Fruit fly (Drosophila melanogaster) whole organism, prepupa: ENCODE data around the gene CG13667.

ENCODE experiments used
- Blimp-1 ChIP-seq: fragments of 200-800 bp; sonication (Bioruptor generic); optimal IDR thresholded peaks from 3 replicates; lab custom pipeline; 2017; ENCODE audit warnings: missing biosample characterization, missing genetic modification characterization, mild to moderate bottlenecking, moderate library complexity, missing genetic modification reagents
- CG10631 ChIP-seq: fragments of 200-800 bp; sonication (Bioruptor generic); optimal IDR thresholded peaks from 2 replicates; lab custom pipeline; 2016; ENCODE audit warnings: missing biosample characterization, missing genetic modification characterization
- CG10669 ChIP-seq: fragments of 200-800 bp; sonication (Bioruptor generic); optimal IDR thresholded peaks from 3 replicates; lab custom pipeline; 2018; ENCODE audit warnings: missing biosample characterization, mild to moderate bottlenecking, missing genetic modification characterization, moderate library complexity
- CG11294 ChIP-seq: fragments of 200-800 bp; sonication (Bioruptor generic); IDR thresholded peaks from 2 replicates; pipeline ENCODE4 v1.3.6; 2022; ENCODE audit warnings: missing biosample characterization, missing genetic modification characterization
- CG11762 ChIP-seq: fragments of 200-800 bp; sonication (Bioruptor generic); optimal IDR thresholded peaks from 3 replicates; lab custom pipeline; 2016; ENCODE audit warnings: missing biosample characterization, missing genetic modification characterization; ENCODE audit not compliant: insufficient read depth
- CG15336 ChIP-seq: fragments of 200-800 bp; sonication (Bioruptor generic); IDR thresholded peaks from 2 replicates; pipeline ENCODE4 v1.3.6; 2022; ENCODE audit warnings: missing biosample characterization, missing genetic modification characterization
- CG1621 ChIP-seq: fragments of 200-800 bp; sonication (Bioruptor generic); optimal IDR thresholded peaks from 3 replicates; lab custom pipeline; 2018; ENCODE audit warnings: missing biosample characterization, mild to moderate bottlenecking, missing genetic modification characterization
- CG16779 ChIP-seq: fragments of 200-800 bp; sonication (Bioruptor generic); optimal IDR thresholded peaks from 3 replicates; lab custom pipeline; 2017; ENCODE audit warnings: missing biosample characterization, mild to moderate bottlenecking, missing genetic modification characterization
- CG3032 ChIP-seq: fragments of 200-800 bp; optimal IDR thresholded peaks from 2 replicates; lab custom pipeline; 2019; ENCODE audit warnings: missing biosample characterization, mild to moderate bottlenecking, missing genetic modification characterization, moderate library complexity
- CG31627 ChIP-seq: fragments of 200-800 bp; sonication (Bioruptor generic); optimal IDR thresholded peaks from 3 replicates; lab custom pipeline; 2016; ENCODE audit warnings: missing biosample characterization, missing genetic modification characterization
- CG32006 ChIP-seq: fragments of 200-800 bp; sonication (Bioruptor generic); optimal IDR thresholded peaks from 3 replicates; lab custom pipeline; 2017; ENCODE audit warnings: missing biosample characterization, mild to moderate bottlenecking, missing genetic modification characterization
- CG34406 ChIP-seq: fragments of 200-800 bp; sonication (Bioruptor generic); optimal IDR thresholded peaks from 3 replicates; lab custom pipeline; 2016; ENCODE audit warnings: missing biosample characterization, missing genetic modification characterization
- CG4318 ChIP-seq: fragments of 200-800 bp; sonication (Bioruptor generic); optimal IDR thresholded peaks from 3 replicates; lab custom pipeline; 2017; ENCODE audit warnings: missing biosample characterization, mild to moderate bottlenecking, missing genetic modification characterization
- CG6163 ChIP-seq: fragments of 200-800 bp; sonication (Bioruptor generic); IDR thresholded peaks from 3 replicates; pipeline ENCODE4 v1.3.6; 2022; ENCODE audit warnings: missing biosample characterization, missing genetic modification characterization
- CG6276 ChIP-seq: fragments of 200-800 bp; sonication (Bioruptor generic); optimal IDR thresholded peaks from 2 replicates; lab custom pipeline; 2017; ENCODE audit warnings: missing biosample characterization, mild to moderate bottlenecking, missing genetic modification characterization
- CG6792 ChIP-seq: fragments of 200-800 bp; sonication (Bioruptor generic); optimal IDR thresholded peaks from 3 replicates; lab custom pipeline; 2016; ENCODE audit warnings: missing biosample characterization, missing genetic modification characterization
- CG6808 ChIP-seq: fragments of 200-800 bp; sonication (Bioruptor generic); optimal IDR thresholded peaks from 3 replicates; lab custom pipeline; 2017; ENCODE audit warnings: missing biosample characterization, missing genetic modification characterization, mild to moderate bottlenecking, moderate library complexity, missing genetic modification reagents
- CG6854 ChIP-seq: fragments of 200-800 bp; sonication (Bioruptor generic); optimal IDR thresholded peaks from 2 replicates; lab custom pipeline; 2017; ENCODE audit warnings: missing biosample characterization, mild to moderate bottlenecking, missing genetic modification characterization
- CG7368 ChIP-seq: fragments of 200-800 bp; sonication (Bioruptor generic); optimal IDR thresholded peaks from 3 replicates; lab custom pipeline; 2016; ENCODE audit warnings: missing biosample characterization, missing genetic modification characterization
- CG8319 ChIP-seq: fragments of 200-800 bp; sonication (Bioruptor generic); optimal IDR thresholded peaks from 3 replicates; lab custom pipeline; 2016; ENCODE audit warnings: missing biosample characterization, missing genetic modification characterization
- CG8632 ChIP-seq: fragments of 200-800 bp; sonication (Bioruptor generic); optimal IDR thresholded peaks from 3 replicates; lab custom pipeline; 2016; ENCODE audit warnings: missing biosample characterization, missing genetic modification characterization
- Eip75B ChIP-seq: fragments of 200-800 bp; sonication (Bioruptor generic); optimal IDR thresholded peaks from 3 replicates; lab custom pipeline; 2016; ENCODE audit warnings: missing biosample characterization, missing genetic modification characterization
- Eip78C ChIP-seq: fragments of 200-800 bp; sonication (Bioruptor generic); peaks from one replicate; lab custom pipeline; 2016; ENCODE audit warnings: missing biosample characterization, missing genetic modification characterization
- Eip93F ChIP-seq: fragments of 200-800 bp; sonication (Bioruptor generic); optimal IDR thresholded peaks from 2 replicates; lab custom pipeline; 2016; ENCODE audit warnings: missing biosample characterization, mild to moderate bottlenecking, missing genetic modification characterization
- Ets21C ChIP-seq: fragments of 200-800 bp; sonication (Bioruptor generic); optimal IDR thresholded peaks from 3 replicates; lab custom pipeline; 2016; ENCODE audit warnings: missing biosample characterization, missing genetic modification characterization
- Ets96B ChIP-seq: fragments of 200-800 bp; optimal IDR thresholded peaks from 2 replicates; lab custom pipeline; 2019; ENCODE audit warnings: missing biosample characterization, mild to moderate bottlenecking, missing genetic modification characterization, moderate library complexity
- Gug ChIP-seq: fragments of 200-800 bp; sonication (Bioruptor generic); IDR thresholded peaks from 2 replicates; pipeline ENCODE4 v1.3.6; 2022; ENCODE audit warnings: missing biosample characterization, missing genetic modification characterization
- Hr38 ChIP-seq: sonication (Bioruptor generic); optimal IDR thresholded peaks from 2 replicates; lab custom pipeline; 2016; ENCODE audit warnings: missing biosample characterization, missing genetic modification characterization
- Hr39 ChIP-seq: fragments of 200-800 bp; sonication (Bioruptor generic); optimal IDR thresholded peaks from 2 replicates; lab custom pipeline; 2016; ENCODE audit warnings: missing biosample characterization, missing genetic modification characterization
- Hr4 ChIP-seq: fragments of 200-800 bp; sonication (Bioruptor generic); optimal IDR thresholded peaks from 3 replicates; lab custom pipeline; 2016; ENCODE audit warnings: missing biosample characterization, missing genetic modification characterization
- Met ChIP-seq: fragments of 200-800 bp; sonication (Bioruptor generic); optimal IDR thresholded peaks from 3 replicates; lab custom pipeline; 2016; ENCODE audit warnings: missing biosample characterization, missing genetic modification characterization
- OdsH ChIP-seq: fragments of 200-800 bp; sonication (Bioruptor generic); optimal IDR thresholded peaks from 3 replicates; lab custom pipeline; 2016; ENCODE audit warnings: missing biosample characterization, missing genetic modification characterization
- Smox ChIP-seq: fragments of 200-800 bp; sonication (Bioruptor generic); optimal IDR thresholded peaks from 3 replicates; lab custom pipeline; 2016; ENCODE audit warnings: missing biosample characterization, missing genetic modification characterization
- Sox102F ChIP-seq: fragments of 200-800 bp; sonication (Bioruptor generic); optimal IDR thresholded peaks from 2 replicates; lab custom pipeline; 2016; ENCODE audit warnings: missing biosample characterization, mild to moderate bottlenecking, missing genetic modification characterization
- Sox14 ChIP-seq: fragments of 200-800 bp; sonication (Bioruptor generic); optimal IDR thresholded peaks from 3 replicates; lab custom pipeline; 2016; ENCODE audit warnings: missing biosample characterization, missing genetic modification characterization
- Sox15 ChIP-seq: fragments of 200-800 bp; sonication (Bioruptor generic); optimal IDR thresholded peaks from 3 replicates; lab custom pipeline; 2016; ENCODE audit warnings: missing biosample characterization, missing genetic modification characterization
- acj6 ChIP-seq: fragments of 200-800 bp; sonication (Bioruptor generic); optimal IDR thresholded peaks from 3 replicates; lab custom pipeline; 2016; ENCODE audit warnings: missing biosample characterization, missing genetic modification characterization
- cyc ChIP-seq: fragments of 200-800 bp; sonication (Bioruptor generic); optimal IDR thresholded peaks from 3 replicates; lab custom pipeline; 2016; ENCODE audit warnings: missing biosample characterization, missing genetic modification characterization
- dac ChIP-seq: fragments of 200-800 bp; sonication (Bioruptor generic); optimal IDR thresholded peaks from 2 replicates; lab custom pipeline; 2017; ENCODE audit warnings: missing biosample characterization, mild to moderate bottlenecking, missing genetic modification characterization
- dsx ChIP-seq: fragments of 200-800 bp; optimal IDR thresholded peaks from 3 replicates; lab custom pipeline; 2019; ENCODE audit warnings: missing biosample characterization, mild to moderate bottlenecking, missing genetic modification characterization, moderate library complexity; ENCODE audit not compliant: poor library complexity, severe bottlenecking
- eg ChIP-seq: fragments of 200-800 bp; sonication (Bioruptor generic); IDR thresholded peaks from 3 replicates; pipeline ENCODE4 v1.3.6; 2022; ENCODE audit warnings: missing biosample characterization, missing genetic modification characterization
- esn ChIP-seq: fragments of 200-800 bp; sonication (Bioruptor generic); optimal IDR thresholded peaks from 2 replicates; lab custom pipeline; 2016; ENCODE audit warnings: missing biosample characterization, mild to moderate bottlenecking, missing genetic modification characterization, moderate library complexity
- fd59A ChIP-seq: fragments of 200-800 bp; sonication (Bioruptor generic); optimal IDR thresholded peaks from 2 replicates; lab custom pipeline; 2017; ENCODE audit warnings: missing biosample characterization, mild to moderate bottlenecking, missing genetic modification characterization, missing genetic modification reagents
- fd85E ChIP-seq: fragments of 200-800 bp; sonication (Bioruptor generic); optimal IDR thresholded peaks from 3 replicates; lab custom pipeline; 2016; ENCODE audit warnings: missing biosample characterization, missing genetic modification characterization
- fkh ChIP-seq: fragments of 200-800 bp; sonication (Bioruptor generic); optimal IDR thresholded peaks from 3 replicates; lab custom pipeline; 2017; ENCODE audit warnings: missing biosample characterization, mild to moderate bottlenecking, missing genetic modification characterization, moderate library complexity
- lz ChIP-seq: fragments of 200-800 bp; sonication (Bioruptor generic); optimal IDR thresholded peaks from 3 replicates; lab custom pipeline; 2016; ENCODE audit warnings: missing biosample characterization, missing genetic modification characterization
- net ChIP-seq: fragments of 200-800 bp; sonication (Bioruptor generic); optimal IDR thresholded peaks from 3 replicates; lab custom pipeline; 2016; ENCODE audit warnings: missing biosample characterization, missing genetic modification characterization
- pdm3 ChIP-seq: fragments of 200-800 bp; sonication (Bioruptor generic); optimal IDR thresholded peaks from 3 replicates; lab custom pipeline; 2016; ENCODE audit warnings: missing biosample characterization, missing genetic modification characterization
- salr ChIP-seq, 2 experiments: fragments of 200-800 bp; sonication (Bioruptor generic); optimal IDR thresholded peaks; 3 replicates each; lab custom pipeline; 2016 to 2018; ENCODE audit warnings: missing biosample characterization in 2 of 2, missing genetic modification characterization in 2 of 2, mild to moderate bottlenecking in 1 of 2
- ss ChIP-seq, 2 experiments: fragments of 200-800 bp; sonication (Bioruptor generic); optimal IDR thresholded peaks; 2 replicates in 1 of 2; 3 replicates in 1 of 2; lab custom pipeline; 2017 to 2018; ENCODE audit warnings: mild to moderate bottlenecking in 2 of 2, missing biosample characterization in 2 of 2, missing genetic modification characterization in 2 of 2, moderate library complexity in 1 of 2
- svp ChIP-seq: fragments of 200-800 bp; sonication (Bioruptor generic); peaks from one replicate; lab custom pipeline; 2016; ENCODE audit warnings: missing biosample characterization, missing genetic modification characterization
- vri ChIP-seq: fragments of 200-800 bp; sonication (Bioruptor generic); optimal IDR thresholded peaks from 3 replicates; lab custom pipeline; 2016; ENCODE audit warnings: missing biosample characterization, mild to moderate bottlenecking, missing genetic modification characterization

Gene CG13667

DNA sequence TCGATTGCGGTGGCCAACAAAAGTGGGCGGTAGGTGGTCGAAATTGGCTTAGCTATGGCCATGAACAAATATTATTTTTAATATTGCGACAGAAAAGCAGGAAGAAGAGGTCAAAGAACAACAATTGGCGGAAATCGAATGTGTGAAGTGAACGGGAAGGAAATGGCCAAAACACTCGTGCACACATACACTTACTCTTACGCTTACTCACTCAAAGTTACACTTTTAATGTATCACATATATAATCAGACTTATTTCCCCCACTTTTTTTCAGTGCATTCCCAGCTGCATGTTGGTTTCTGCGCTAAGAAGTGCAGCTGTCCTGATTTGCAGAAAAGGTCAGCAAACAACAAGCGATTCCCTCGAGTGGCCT, 43.2 kb downstream of the CG13667 start:
- TF ChIP-seq CG16779 (no peak), CG6276 (GFP tag; lab: Kevin White, UChicago) (peak; percentile 70), Hr38 (GFP tag; lab: Kevin White, UChicago) (no peak), Smox (GFP tag; lab: Kevin White, UChicago) (peak; percentile 53), CG6854 (GFP tag; lab: Kevin White, UChicago) (no peak), CG6808 (GFP tag; lab: Kevin White, UChicago) (peak; percentile 50), net (GFP tag; lab: Kevin White, UChicago) (peak; percentile 40), eg (GFP tag; lab: Robert Waterston, UW) (peak; percentile 63; the same call in 2 of the 3 replicates), CG8632 (GFP tag; lab: Kevin White, UChicago) (peak; percentile 32), Ets21C (GFP tag; lab: Kevin White, UChicago) (no peak), pdm3 (GFP tag; lab: Kevin White, UChicago) (peak; percentile 51), CG11762 (GFP tag; lab: Kevin White, UChicago) (peak; percentile 48), CG6163 (peak; percentile 52; the same call in 1 of the 3 replicates), CG34406 (GFP tag; lab: Kevin White, UChicago) (peak; percentile 23), Hr39 (GFP tag; lab: Kevin White, UChicago) (peak; percentile 11), CG4318 (GFP tag; lab: Kevin White, UChicago) (no peak), Sox102F (peak; percentile 6), CG11294 (GFP tag; lab: Robert Waterston, UW) (no peak), Sox15 (GFP tag; lab: Kevin White, UChicago) (no peak), fd59A (GFP tag; lab: Kevin White, UChicago) (no peak), Eip93F (GFP tag; lab: Kevin White, UChicago) (no peak), CG8319 (GFP tag; lab: Kevin White, UChicago) (peak; percentile 1), Eip75B (GFP tag; lab: Kevin White, UChicago) (peak; percentile 59), CG6792 (peak; percentile 46), CG10669 (GFP tag; lab: Kevin White, UChicago) (peak; percentile 22), CG1621 (tag; lab: Kevin White, UChicago) (no peak), Hr4 (GFP tag; lab: Kevin White, UChicago) (peak; percentile 70), OdsH (peak; percentile 24), svp (GFP tag; lab: Kevin White, UChicago) (peak; percentile 86), CG32006 (GFP tag; lab: Kevin White, UChicago) (peak; percentile 66), esn (peak; percentile 68), dsx (peak; percentile 39), Blimp-1 (GFP tag; lab: Kevin White, UChicago) (no peak), CG31627 (GFP tag; lab: Kevin White, UChicago) (peak; percentile 42), Sox14 (GFP tag; lab: Kevin White, UChicago) (peak; percentile 24), fkh (GFP tag; lab: Kevin White, UChicago) (no peak), ss (GFP tag; optimal IDR thresholded peaks at IDR 0.05; lab: Kevin White, UChicago) (peak; percentile 11 to 42), Met (GFP tag; lab: Kevin White, UChicago) (peak; percentile 28), dac (GFP tag; lab: Kevin White, UChicago) (peak; percentile 12), CG7368 (GFP tag; lab: Kevin White, UChicago) (peak; percentile 4), lz (peak; percentile 55), fd85E (no peak), salr (GFP tag; optimal IDR thresholded peaks at IDR 0.05; lab: Kevin White, UChicago) (peak in 1 of 2 experiments; percentile 44), CG3032 (tag; lab: Kevin White, UChicago) (peak; percentile 24), cyc (GFP tag; lab: Kevin White, UChicago) (peak; percentile 41), acj6 (GFP tag; lab: Kevin White, UChicago) (peak; percentile 13), Ets96B (tag; lab: Kevin White, UChicago) (peak; percentile 20), CG10631 (GFP tag; lab: Kevin White, UChicago) (peak; percentile 41), Gug (GFP tag; lab: Robert Waterston, UW) (peak; percentile 44; the same call in 1 of the 2 replicates), vri (GFP tag; lab: Kevin White, UChicago) (peak; percentile 38), Eip78C (GFP tag; lab: Kevin White, UChicago) (peak; percentile 91), CG15336 (GFP tag; lab: Robert Waterston, UW) (0 out of 2 replicates have a peak, but pooled peaks have one; percentile 13)
